Fruit fly (Drosophila melanogaster) whole organism, embryonic: ENCODE measurements around the gene CG11158.
A peak's percentile ranks its signal among the peaks of the same experiment; 100 is the strongest.

Source experiments
- Atf3 ChIP-seq: fragments of 200-800 bp; sonication (Bioruptor generic); optimal IDR thresholded peaks from 3 replicates; lab custom pipeline; 2016; ENCODE audit warnings: missing biosample characterization, missing genetic modification characterization
- Blimp-1 ChIP-seq: fragments of 200-800 bp; sonication (Bioruptor generic); optimal IDR thresholded peaks from 3 replicates; lab custom pipeline; 2018; ENCODE audit warnings: missing biosample characterization, missing genetic modification characterization, mild to moderate bottlenecking, moderate library complexity, missing genetic modification reagents
- CG11560 ChIP-seq: fragments of 200-800 bp; sonication (Bioruptor generic); IDR thresholded peaks from 3 replicates; pipeline ENCODE4 v1.3.6; 2022; ENCODE audit warnings: missing biosample characterization, missing genetic modification characterization
- CG12299 ChIP-seq: fragments of 200-800 bp; sonication (Bioruptor generic); optimal IDR thresholded peaks from 2 replicates; lab custom pipeline; 2018; ENCODE audit warnings: missing biosample characterization, mild to moderate bottlenecking, missing genetic modification characterization
- CG15601 ChIP-seq: fragments of 200-800 bp; sonication (Bioruptor generic); optimal IDR thresholded peaks from 3 replicates; lab custom pipeline; 2019; ENCODE audit warnings: missing biosample characterization, mild to moderate bottlenecking, missing genetic modification characterization, moderate library complexity
- CG1647 ChIP-seq: fragments of 200-800 bp; sonication (Bioruptor generic); optimal IDR thresholded peaks from 3 replicates; lab custom pipeline; 2016; ENCODE audit warnings: missing biosample characterization, missing genetic modification characterization
- CG17568 ChIP-seq: fragments of 200-800 bp; sonication (Bioruptor generic); optimal IDR thresholded peaks from 2 replicates; lab custom pipeline; 2018; ENCODE audit warnings: missing biosample characterization, mild to moderate bottlenecking, missing genetic modification characterization, moderate library complexity
- CG1792 ChIP-seq: fragments of 200-800 bp; sonication (Bioruptor generic); optimal IDR thresholded peaks from 2 replicates; lab custom pipeline; 2016; ENCODE audit warnings: missing biosample characterization, missing genetic modification characterization
- CG18011 ChIP-seq: fragments of 200-800 bp; sonication (Bioruptor generic); optimal IDR thresholded peaks from 2 replicates; lab custom pipeline; 2017; ENCODE audit warnings: missing biosample characterization, missing genetic modification characterization, mild to moderate bottlenecking, moderate library complexity, missing genotype
- CG18599 ChIP-seq: fragments of 200-800 bp; sonication (Bioruptor generic); optimal IDR thresholded peaks from 3 replicates; lab custom pipeline; 2017; ENCODE audit warnings: missing biosample characterization, missing genetic modification characterization, mild to moderate bottlenecking, moderate library complexity, missing genetic modification reagents
- CG2202 ChIP-seq: fragments of 200-800 bp; sonication (Bioruptor generic); optimal IDR thresholded peaks from 2 replicates; lab custom pipeline; 2018; ENCODE audit warnings: missing biosample characterization, mild to moderate bottlenecking, missing genetic modification characterization
- CG2712 ChIP-seq: fragments of 200-800 bp; optimal IDR thresholded peaks from 3 replicates; lab custom pipeline; 2019; ENCODE audit warnings: missing biosample characterization, mild to moderate bottlenecking, missing genetic modification characterization, moderate library complexity
- CG30431 ChIP-seq: fragments of 200-800 bp; sonication (Bioruptor generic); optimal IDR thresholded peaks from 2 replicates; lab custom pipeline; 2017; ENCODE audit warnings: missing biosample characterization, missing genetic modification characterization
- CG34376 ChIP-seq: fragments of 200-800 bp; sonication (Bioruptor generic); optimal IDR thresholded peaks from 2 replicates; lab custom pipeline; 2018; ENCODE audit warnings: missing biosample characterization, mild to moderate bottlenecking, missing genetic modification characterization
- CG4424 ChIP-seq: fragments of 200-800 bp; sonication (Bioruptor generic); optimal IDR thresholded peaks from 3 replicates; lab custom pipeline; 2016; ENCODE audit warnings: missing biosample characterization, missing genetic modification characterization
- CG5245 ChIP-seq: fragments of 200-800 bp; sonication (Bioruptor generic); optimal IDR thresholded peaks from 3 replicates; lab custom pipeline; 2016; ENCODE audit warnings: missing biosample characterization, missing genetic modification characterization
- CG6765 ChIP-seq: fragments of 200-800 bp; sonication (Bioruptor generic); optimal IDR thresholded peaks from 3 replicates; lab custom pipeline; 2017; ENCODE audit warnings: missing biosample characterization, mild to moderate bottlenecking, missing genetic modification characterization
- CG7963 ChIP-seq: fragments of 200-800 bp; sonication (Bioruptor generic); IDR thresholded peaks from 3 replicates; pipeline ENCODE4 v1.3.6; 2022; ENCODE audit warnings: missing biosample characterization, missing genetic modification characterization; ENCODE audit not compliant: partially characterized antibody
- CG8359 ChIP-seq: fragments of 200-800 bp; sonication (Bioruptor generic); optimal IDR thresholded peaks from 2 replicates; lab custom pipeline; 2017; ENCODE audit warnings: missing biosample characterization, mild to moderate bottlenecking, missing genetic modification characterization, borderline replicate concordance
- CG9609 ChIP-seq: fragments of 200-800 bp; sonication (Bioruptor generic); optimal IDR thresholded peaks from 3 replicates; lab custom pipeline; 2016; ENCODE audit warnings: missing biosample characterization, missing genetic modification characterization
- CTCF ChIP-seq: fragments of 200-800 bp; sonication (Bioruptor generic); optimal IDR thresholded peaks from 2 replicates; lab custom pipeline; 2017; ENCODE audit warnings: missing biosample characterization, mild to moderate bottlenecking, missing genetic modification characterization, moderate library complexity
- CoRest ChIP-seq: fragments of 200-800 bp; sonication (Bioruptor generic); optimal IDR thresholded peaks from 3 replicates; lab custom pipeline; 2018; ENCODE audit warnings: missing biosample characterization, mild to moderate bottlenecking, missing genetic modification characterization, moderate library complexity
- Dad ChIP-seq: fragments of 200-800 bp; sonication (Bioruptor generic); optimal IDR thresholded peaks from 3 replicates; lab custom pipeline; 2016; ENCODE audit warnings: missing biosample characterization, missing genetic modification characterization
- Gug ChIP-seq: fragments of 200-800 bp; sonication (Bioruptor generic); IDR thresholded peaks from 4 replicates; pipeline ENCODE4 v1.3.6; 2022; ENCODE audit warnings: missing biosample characterization, missing genetic modification characterization
- HLH54F ChIP-seq: fragments of 200-800 bp; sonication (Bioruptor generic); optimal IDR thresholded peaks from 3 replicates; lab custom pipeline; 2016; ENCODE audit warnings: missing biosample characterization, missing genetic modification characterization
- Hr3 ChIP-seq: fragments of 200-800 bp; sonication (Bioruptor generic); optimal IDR thresholded peaks from 3 replicates; lab custom pipeline; 2016; ENCODE audit warnings: missing biosample characterization, missing genetic modification characterization
- Lhr ChIP-seq: fragments of 200-800 bp; sonication (Bioruptor generic); optimal IDR thresholded peaks from 3 replicates; lab custom pipeline; 2017; ENCODE audit warnings: mild to moderate bottlenecking, missing biosample characterization, missing genetic modification reagents, missing genetic modification characterization
- Nf-YA ChIP-seq: fragments of 200-800 bp; sonication (Bioruptor generic); IDR thresholded peaks from 2 replicates; pipeline ENCODE4 v1.3.6; 2022; ENCODE audit warnings: missing biosample characterization, missing genetic modification characterization
- Optix ChIP-seq: fragments of 200-800 bp; sonication (Bioruptor generic); IDR thresholded peaks from 3 replicates; pipeline ENCODE4 v1.3.6; 2022; ENCODE audit warnings: missing biosample characterization, missing genetic modification characterization
- Ptx1 ChIP-seq: fragments of 200-800 bp; sonication (Bioruptor generic); IDR thresholded peaks from 2 replicates; pipeline ENCODE4 v1.3.6; 2022; ENCODE audit warnings: missing biosample characterization, missing genetic modification characterization
- ase ChIP-seq: fragments of 200-800 bp; sonication (Bioruptor generic); IDR thresholded peaks from 3 replicates; pipeline ENCODE4 v1.3.6; 2022; ENCODE audit warnings: missing biosample characterization, missing genetic modification characterization
- ash1 ChIP-seq: fragments of 200-800 bp; sonication (Bioruptor generic); optimal IDR thresholded peaks from 2 replicates; lab custom pipeline; 2018; ENCODE audit warnings: missing biosample characterization, mild to moderate bottlenecking, missing genetic modification characterization
- cwo ChIP-seq: fragments of 200-800 bp; sonication (Bioruptor generic); optimal IDR thresholded peaks from 3 replicates; lab custom pipeline; 2017; ENCODE audit warnings: missing biosample characterization, missing genetic modification characterization, mild to moderate bottlenecking, moderate library complexity, missing genetic modification reagents
- disco-r ChIP-seq: fragments of 200-800 bp; sonication (Bioruptor generic); optimal IDR thresholded peaks from 2 replicates; lab custom pipeline; 2016; ENCODE audit warnings: missing biosample characterization, missing genetic modification characterization
- dmrt11E ChIP-seq: fragments of 200-800 bp; sonication (Bioruptor generic); optimal IDR thresholded peaks from 3 replicates; lab custom pipeline; 2018; ENCODE audit warnings: missing biosample characterization, mild to moderate bottlenecking, missing genetic modification characterization, moderate library complexity
- dysf ChIP-seq: fragments of 200-800 bp; sonication (Bioruptor generic); IDR thresholded peaks from 3 replicates; pipeline ENCODE4 v1.3.6; 2022; ENCODE audit warnings: missing biosample characterization, missing genetic modification characterization
- eyg ChIP-seq: fragments of 200-800 bp; sonication (Bioruptor generic); optimal IDR thresholded peaks from 3 replicates; lab custom pipeline; 2016; ENCODE audit warnings: missing biosample characterization, missing genetic modification characterization
- gcm ChIP-seq: fragments of 200-800 bp; sonication (Bioruptor generic); optimal IDR thresholded peaks from 2 replicates; lab custom pipeline; 2019; ENCODE audit warnings: missing biosample characterization, mild to moderate bottlenecking, missing genetic modification characterization, moderate library complexity
- gro ChIP-seq: fragments of 200-800 bp; sonication (Bioruptor generic); optimal IDR thresholded peaks from 2 replicates; lab custom pipeline; 2016; ENCODE audit warnings: missing biosample characterization, missing genetic modification characterization
- hbn ChIP-seq: fragments of 200-800 bp; sonication (Bioruptor generic); IDR thresholded peaks from 2 replicates; pipeline ENCODE4 v1.3.6; 2022; ENCODE audit warnings: missing biosample characterization, missing genetic modification characterization; ENCODE audit not compliant: partially characterized antibody
- insv ChIP-seq, 2 experiments: fragments of 200-800 bp; sonication (Bioruptor generic); optimal IDR thresholded peaks; 3 replicates each; lab custom pipeline; 2016 to 2018; ENCODE audit warnings: missing biosample characterization in 2 of 2, missing genetic modification characterization in 2 of 2
- kni ChIP-seq: fragments of 200-800 bp; sonication (Bioruptor generic); optimal IDR thresholded peaks from 3 replicates; lab custom pipeline; 2017; ENCODE audit warnings: mild to moderate bottlenecking, missing biosample characterization, missing genetic modification reagents, missing genetic modification characterization
- lola ChIP-seq, 3 experiments: fragments of >200 bp in 2 of 3; fragments of 200-800 bp in 1 of 3; sonication (Bioruptor generic) in 1 of 3; optimal IDR thresholded peaks; 2 replicates each; lab custom pipeline; 2017 to 2019; ENCODE audit warnings: missing biosample characterization in 3 of 3, missing genetic modification characterization in 3 of 3, mild to moderate bottlenecking in 1 of 3, moderate library complexity in 1 of 3
- oc ChIP-seq: fragments of 200-800 bp; sonication (Bioruptor generic); optimal IDR thresholded peaks from 2 replicates; lab custom pipeline; 2018; ENCODE audit warnings: missing biosample characterization, mild to moderate bottlenecking, missing genetic modification characterization, moderate library complexity
- org-1 ChIP-seq: fragments of 200-800 bp; sonication (Bioruptor generic); optimal IDR thresholded peaks from 2 replicates; lab custom pipeline; 2017; ENCODE audit warnings: missing biosample characterization, missing genetic modification characterization
- pros ChIP-seq: fragments of 200-800 bp; sonication (Bioruptor generic); optimal IDR thresholded peaks from 3 replicates; lab custom pipeline; 2019; ENCODE audit warnings: missing biosample characterization, mild to moderate bottlenecking, missing genetic modification characterization, moderate library complexity
- tin ChIP-seq: fragments of 200-800 bp; sonication (Bioruptor generic); optimal IDR thresholded peaks from 3 replicates; lab custom pipeline; 2016; ENCODE audit warnings: missing biosample characterization, missing genetic modification characterization
- tll ChIP-seq, 2 experiments: fragments of 200-800 bp in 1 of 2; fragments of >200 bp in 1 of 2; sonication (Bioruptor generic) in 1 of 2; optimal IDR thresholded peaks; 2 replicates each; lab custom pipeline; 2017 to 2019; ENCODE audit warnings: missing biosample characterization in 2 of 2, missing genetic modification characterization in 2 of 2, mild to moderate bottlenecking in 1 of 2, moderate library complexity in 1 of 2
- tna ChIP-seq: fragments of 200-800 bp; sonication (Bioruptor generic); IDR thresholded peaks from 2 replicates; pipeline ENCODE4 v1.3.6; 2022; ENCODE audit warnings: missing biosample characterization, missing genetic modification characterization; ENCODE audit not compliant: partially characterized antibody
- vvl ChIP-seq: fragments of 200-800 bp; sonication (Bioruptor generic); IDR thresholded peaks from 2 replicates; pipeline ENCODE4 v1.3.6; 2022; ENCODE audit warnings: missing biosample characterization, missing genetic modification characterization
- wor ChIP-seq: fragments of 200-800 bp; sonication (Bioruptor generic); IDR thresholded peaks from 2 replicates; pipeline ENCODE4 v1.3.6; 2022; ENCODE audit warnings: missing biosample characterization, missing genetic modification characterization

CG11158 gene

DNA sequence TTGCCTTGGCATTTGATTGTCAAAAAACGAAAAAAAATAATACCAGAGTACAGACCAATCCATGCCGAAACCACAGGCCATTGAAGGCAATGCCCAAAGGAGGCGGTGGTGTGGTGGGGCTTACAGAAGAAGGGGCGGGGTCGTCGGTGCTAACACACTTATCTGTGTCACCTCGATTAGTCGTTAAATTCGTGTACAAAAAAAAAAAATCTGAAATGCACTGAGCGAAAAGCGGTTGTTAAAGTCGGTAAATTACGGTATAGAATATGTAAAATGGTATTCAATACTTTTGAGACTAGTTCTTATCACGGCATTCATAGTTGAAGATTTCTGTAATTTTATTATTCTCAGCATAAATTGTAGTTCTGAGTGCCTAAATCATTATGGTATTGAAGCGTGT, 38.8 kb upstream of the CG11158 start (continued):
- TF ChIP-seq hbn (GFP tag; lab: Robert Waterston, UW), result no peak
- TF ChIP-seq CG1792, result peak; percentile 43
- TF ChIP-seq CG6765 (GFP tag; lab: Kevin White, UChicago), result no peak
- no peak for TF ChIP-seq CG17568 (GFP tag; lab: Kevin White, UChicago)
- TF ChIP-seq Lhr (GFP tag; lab: Kevin White, UChicago), result no peak
- peak; percentile 40; the same call in 1 of the 3 replicates for TF ChIP-seq Optix (GFP tag; lab: Robert Waterston, UW)
- peak; percentile 18 for TF ChIP-seq CG9609 (GFP tag; lab: Kevin White, UChicago)
- TF ChIP-seq CG12299 (tag; lab: Kevin White, UChicago), result no peak
- no peak for TF ChIP-seq wor (GFP tag; lab: Robert Waterston, UW)
- TF ChIP-seq Ptx1 (GFP tag; lab: Robert Waterston, UW), result peak; percentile 79
- TF ChIP-seq dysf (GFP tag; lab: Robert Waterston, UW), result peak; percentile 75
- no peak for TF ChIP-seq oc
- TF ChIP-seq tna (GFP tag; lab: Robert Waterston, UW), result no peak
- no peak for TF ChIP-seq CG8359
- TF ChIP-seq CG2712, result peak; percentile 59
- peak; percentile 53 for TF ChIP-seq CG1647 (GFP tag; lab: Kevin White, UChicago)
- no peak for TF ChIP-seq insv (GFP tag; optimal IDR thresholded peaks at IDR 0.05; lab: Kevin White, UChicago)
- no peak for TF ChIP-seq kni (GFP tag; lab: Kevin White, UChicago)
- peak; percentile 81 for TF ChIP-seq Blimp-1 (GFP tag; lab: Kevin White, UChicago)
- no peak for TF ChIP-seq pros (GFP tag; lab: Kevin White, UChicago)
- peak; percentile 52; the same call in 1 of the 2 replicates for TF ChIP-seq Nf-YA (GFP tag; lab: Robert Waterston, UW)
- TF ChIP-seq ash1 (GFP tag; lab: Kevin White, UChicago), result no peak
- TF ChIP-seq tll (GFP tag; optimal IDR thresholded peaks at IDR 0.05; lab: Kevin White, UChicago), result no peak
- TF ChIP-seq CG18011, result no peak
- TF ChIP-seq dmrt11E (tag; lab: Kevin White, UChicago), result peak; percentile 32
- no peak for TF ChIP-seq CG7963 (GFP tag; lab: Robert Waterston, UW)
- no peak for TF ChIP-seq CG30431 (GFP tag; lab: Kevin White, UChicago)
- 0 out of 4 replicates have a peak, but pooled peaks have one; percentile 10 for TF ChIP-seq Gug (GFP tag; lab: Robert Waterston, UW)
- peak; percentile 10 for TF ChIP-seq CoRest
- no peak for TF ChIP-seq eyg (GFP tag; lab: Kevin White, UChicago)
- peak; percentile 57 for TF ChIP-seq CG5245 (GFP tag; lab: Kevin White, UChicago)
- TF ChIP-seq gcm (GFP tag; lab: Kevin White, UChicago), result no peak
- TF ChIP-seq Atf3 (GFP tag; lab: Kevin White, UChicago), result no peak
- TF ChIP-seq gro, result no peak
- peak; percentile 34 for TF ChIP-seq tin
- TF ChIP-seq lola (GFP tag; optimal IDR thresholded peaks at IDR 0.05; lab: Kevin White, UChicago), result no peak
- peak; percentile 13 for TF ChIP-seq CG15601
- TF ChIP-seq CTCF (GFP tag; lab: Kevin White, UChicago), result no peak
- TF ChIP-seq cwo (GFP tag; lab: Kevin White, UChicago), result peak; percentile 42
- TF ChIP-seq disco-r (GFP tag; lab: Kevin White, UChicago), result no peak
- TF ChIP-seq Dad, result no peak
- peak; percentile 68 for TF ChIP-seq CG34376 (GFP tag; lab: Kevin White, UChicago)
- TF ChIP-seq HLH54F, result peak; percentile 11
- TF ChIP-seq org-1, result peak; percentile 8
- no peak for TF ChIP-seq CG2202 (tag; lab: Kevin White, UChicago)
- TF ChIP-seq Hr3 (GFP tag; lab: Kevin White, UChicago), result peak; percentile 35
- TF ChIP-seq CG18599, result peak; percentile 60
- TF ChIP-seq CG11560 (tag; lab: Robert Waterston, UW), result no peak
- peak; percentile 66; the same call in 2 of the 3 replicates for TF ChIP-seq ase (GFP tag; lab: Robert Waterston, UW)
- TF ChIP-seq CG4424 (GFP tag; lab: Kevin White, UChicago), result peak; percentile 71
- peak; percentile 68 for TF ChIP-seq vvl
